Worm (Caenorhabditis elegans) whole organism, L3 larva: ENCODE results near the gene hpo-6.

Source experiments
- aly-2 ChIP-seq: fragments of 150-350 bp; optimal IDR thresholded peaks from 2 replicates; lab custom pipeline; 2014; ENCODE audit warnings: missing biosample characterization, missing genetic modification characterization
- egl-5 ChIP-seq: fragments of 150-350 bp; optimal IDR thresholded peaks from 2 replicates; lab custom pipeline; 2017; ENCODE audit warnings: missing biosample characterization, missing genetic modification reagents, missing genetic modification characterization, inconsistent platforms
- mdl-1 ChIP-seq: fragments of 150-350 bp; optimal IDR thresholded peaks from 2 replicates; lab custom pipeline; 2014; ENCODE audit warnings: missing biosample characterization, missing genetic modification characterization
- nhr-12 ChIP-seq: fragments of 150-350 bp; optimal IDR thresholded peaks from 2 replicates; lab custom pipeline; 2014; ENCODE audit warnings: missing biosample characterization, missing genetic modification characterization
- nhr-25 ChIP-seq: sonication (generic microtip); optimal IDR thresholded peaks from 2 replicates; lab custom pipeline; 2017; ENCODE audit warnings: missing biosample characterization, missing genetic modification characterization
- nhr-76 ChIP-seq: fragments of 150-350 bp; sonication (generic microtip); optimal IDR thresholded peaks from 5 replicates; lab custom pipeline; 2014; ENCODE audit warnings: missing biosample characterization, missing genetic modification characterization
- unc-39 ChIP-seq: sonication (generic microtip); optimal IDR thresholded peaks from 4 replicates; lab custom pipeline; 2017; ENCODE audit warnings: missing biosample characterization, missing genetic modification characterization
- unc-62 ChIP-seq: fragments of 150-350 bp; sonication (generic microtip); optimal IDR thresholded peaks from 4 replicates; lab custom pipeline; 2014; ENCODE audit warnings: missing biosample characterization, missing genetic modification reagents, missing genetic modification characterization

DNA sequence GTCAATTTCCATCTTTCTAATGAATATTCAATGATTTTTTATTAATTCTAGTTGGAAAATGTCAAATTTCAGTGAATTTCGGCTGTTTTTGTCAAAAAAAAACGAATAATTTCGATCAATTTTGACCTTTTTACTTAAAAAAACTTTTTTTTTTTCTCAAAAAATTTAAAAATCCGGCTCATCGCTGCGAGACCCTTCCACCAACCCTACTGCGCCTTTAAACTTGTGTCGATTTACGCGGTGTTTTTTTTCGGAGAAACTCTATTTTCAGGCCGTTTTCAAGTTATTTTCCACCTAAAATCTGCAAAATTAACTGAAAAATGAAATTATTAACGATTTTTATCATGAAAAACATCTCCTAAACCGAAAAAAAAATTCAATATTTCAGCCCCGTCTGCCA, 38.8 kb downstream of the hpo-6 start:
- TF ChIP-seq egl-5 (tag; lab: Kevin White, UChicago) (no peak), unc-39 (tag; lab: Kevin White, UChicago) (no peak), nhr-25 (tag; lab: Kevin White, UChicago) (no peak), mdl-1 (no peak), nhr-12 (no peak), aly-2 (tag; lab: Kevin White, UChicago) (no peak), unc-62 (GFP tag; lab: Kevin White, UChicago) (no peak), nhr-76 (tag; lab: Kevin White, UChicago) (no peak)
